Fruit fly (Drosophila melanogaster) S2 (cell line): ENCODE data around the gene Lsd-1.

Experiments used
- CG8478 ChIP-seq: fragments of >200 bp; optimal IDR thresholded peaks from 2 replicates; lab custom pipeline; 2018
- CTCF ChIP-seq, 2 experiments: fragments of >200 bp; optimal IDR thresholded peaks; 2 replicates each; lab custom pipeline; 2018

Lsd-1 gene

DNA sequence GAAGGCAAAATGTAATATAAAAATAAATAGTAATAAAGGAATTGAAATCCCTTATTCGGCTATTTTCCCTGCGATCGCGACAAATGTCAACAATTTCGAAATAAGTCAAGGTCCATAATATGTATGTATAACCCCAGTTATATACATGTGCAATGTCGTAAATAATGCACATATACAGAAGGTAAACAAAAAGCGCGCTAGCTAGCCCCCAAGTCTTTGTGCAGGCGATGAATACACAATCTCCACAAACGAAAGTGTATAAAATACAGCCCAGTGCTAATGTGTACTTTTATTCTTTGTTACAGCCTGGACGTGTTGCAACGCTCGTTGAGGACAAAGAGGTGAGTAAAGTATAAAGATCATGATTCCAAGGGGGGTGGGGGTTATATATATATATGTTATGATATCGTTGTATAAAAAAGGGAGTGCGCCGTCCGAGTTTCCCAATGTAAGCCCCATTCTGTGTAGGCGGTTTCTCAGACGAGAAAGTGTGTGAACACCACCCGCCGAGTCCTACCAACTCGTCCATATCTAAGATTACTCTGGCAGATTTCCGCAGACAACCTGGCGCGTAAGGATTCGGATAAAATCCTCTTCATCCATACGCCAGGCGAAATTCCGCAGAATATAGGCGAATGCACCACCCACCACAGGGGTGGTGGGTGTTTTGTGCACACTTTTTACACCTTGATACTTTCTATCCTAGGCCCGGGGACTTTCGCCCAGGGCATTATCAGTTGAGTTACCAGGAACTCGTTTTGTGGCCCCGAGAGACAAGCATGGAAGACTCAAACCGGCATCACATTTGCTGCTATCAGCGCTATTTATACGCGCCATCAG, 33.8 kb upstream of the Lsd-1 start:
- no peak for TF ChIP-seq CTCF (optimal IDR thresholded peaks at IDR 0.05; lab: Kevin White, UChicago)
- no peak for TF ChIP-seq CG8478 (lab: Kevin White, UChicago)

- TF ChIP-seq CG8478 (lab: Kevin White, UChicago): no peak
- no peak for TF ChIP-seq CTCF (optimal IDR thresholded peaks at IDR 0.05; lab: Kevin White, UChicago)
These were observed 33.2 kb upstream of the Lsd-1 start for dm6 chr3R:23730472-23730801.

dm6 chr3R:23732533-23732932, 31.1 kb upstream of the Lsd-1 start:
- TF ChIP-seq CG8478 (lab: Kevin White, UChicago) (no peak), CTCF (optimal IDR thresholded peaks at IDR 0.05; lab: Kevin White, UChicago) (no peak)

DNA sequence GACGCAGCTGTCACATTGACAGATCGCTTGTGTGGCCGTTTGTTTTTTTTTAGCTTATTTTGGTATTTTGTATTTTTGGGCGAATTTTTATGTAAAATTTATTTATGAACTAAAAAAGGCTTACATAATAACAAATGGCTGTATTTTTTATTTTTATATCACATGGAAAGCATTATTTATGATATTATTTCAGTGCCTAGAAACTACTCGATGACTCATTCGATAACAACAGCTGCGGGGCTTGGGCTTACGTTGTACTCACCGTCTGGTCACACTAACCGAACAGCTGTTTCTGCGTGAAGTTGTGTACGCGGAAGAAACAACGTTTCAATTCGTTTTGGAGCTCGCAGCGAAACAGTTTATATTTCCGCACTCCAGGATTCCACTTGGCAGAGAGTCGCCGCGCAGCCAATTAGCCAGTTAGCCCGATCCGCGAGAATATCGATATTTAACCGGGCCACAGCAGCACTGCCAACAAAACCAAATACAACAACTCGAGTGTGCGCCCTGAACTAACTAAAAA, 30.6 kb upstream of the Lsd-1 start, which contains the start of the genes Hmgcr and Rpn9:
Hmgcr (plus strand) TSS at position 335 of the 523 bp plus-strand sequence.
Rpn9 (minus strand) TSS at position 473 of the 523 bp plus-strand sequence.
- TF ChIP-seq CG8478 (lab: Kevin White, UChicago) (no peak), CTCF (optimal IDR thresholded peaks at IDR 0.05; lab: Kevin White, UChicago) (no peak)

DNA sequence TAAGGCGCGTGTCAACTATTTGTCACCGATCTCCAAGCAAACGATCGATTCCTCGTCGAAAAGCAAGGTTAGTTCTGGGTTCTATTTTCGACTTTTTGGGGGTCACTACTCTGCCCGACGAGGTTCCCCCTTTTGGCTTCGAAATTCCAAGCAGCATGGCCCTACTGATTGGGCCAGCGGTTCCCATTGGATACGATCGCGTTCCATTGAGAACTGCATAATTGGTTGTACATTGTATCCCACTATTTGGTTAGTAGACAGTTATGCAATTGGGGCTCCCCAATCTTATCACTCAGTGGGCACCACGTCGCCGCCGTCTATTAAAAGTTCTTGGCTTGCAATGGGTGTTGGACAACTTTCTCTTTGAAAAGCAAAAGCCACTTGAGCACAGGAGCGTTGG, 29.9 kb upstream of the Lsd-1 start:
- TF ChIP-seq CG8478 (lab: Kevin White, UChicago) (no peak), CTCF (optimal IDR thresholded peaks at IDR 0.05; lab: Kevin White, UChicago) (no peak)

DNA sequence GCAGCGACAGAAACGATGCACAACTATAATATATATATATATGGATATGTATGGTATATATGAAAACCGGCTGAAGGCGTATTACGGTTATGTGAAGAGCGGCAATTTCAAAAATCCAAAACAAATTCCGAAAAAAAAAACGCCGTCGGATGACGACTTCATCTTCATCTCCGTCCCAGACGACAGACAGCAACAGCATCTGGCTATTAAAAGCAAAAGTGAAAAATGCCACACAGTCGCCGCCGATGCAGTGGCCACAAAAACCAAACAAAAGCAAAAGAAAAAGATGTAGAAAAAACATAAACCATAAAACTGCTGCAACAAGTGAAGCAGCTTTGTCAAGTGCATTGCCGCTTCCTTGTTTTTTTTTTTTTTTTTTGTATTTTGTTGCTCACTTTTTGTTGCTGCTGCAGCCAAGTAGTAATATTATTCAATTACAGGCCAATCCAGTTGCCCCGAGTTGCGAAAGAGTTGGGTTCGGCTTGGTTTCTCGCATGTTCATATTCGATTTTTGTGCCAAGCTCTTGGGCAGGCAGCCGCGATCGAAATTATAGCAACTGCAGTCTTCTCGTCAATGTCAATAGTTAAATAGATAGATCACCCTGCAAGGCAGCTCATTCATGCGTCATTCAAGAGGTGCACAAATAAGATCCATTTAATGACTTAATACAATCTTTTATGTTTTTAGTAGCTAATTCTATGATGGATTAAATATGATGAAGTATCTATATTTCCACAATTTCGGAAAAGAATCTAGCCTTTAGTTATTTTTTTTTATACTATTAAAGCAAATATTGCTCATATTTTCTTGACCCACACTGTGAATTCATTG, 28.9 kb upstream of the Lsd-1 start:
- TF ChIP-seq CTCF (optimal IDR thresholded peaks at IDR 0.05; lab: Kevin White, UChicago) (no peak), CG8478 (lab: Kevin White, UChicago) (no peak)

DNA sequence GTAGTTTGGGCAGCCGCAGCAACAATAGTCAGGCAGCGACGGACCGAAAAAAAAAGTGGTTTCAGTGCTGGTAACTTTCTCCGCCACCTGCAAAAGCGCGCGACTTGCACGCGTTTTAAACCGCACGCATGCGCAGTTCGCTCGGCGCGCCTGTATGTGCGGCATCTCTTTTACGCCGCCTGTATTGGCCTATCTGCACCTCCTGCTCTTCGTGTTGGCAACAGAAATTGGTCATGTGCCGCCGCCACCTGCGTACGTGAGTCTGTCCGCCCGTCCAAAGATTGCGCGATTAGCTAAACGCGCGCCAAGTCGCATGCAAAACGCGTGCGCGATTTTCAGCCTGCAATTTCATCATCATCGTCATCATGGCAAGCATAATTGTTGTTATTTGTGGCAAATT, 28.0 kb upstream of the Lsd-1 start:
- TF ChIP-seq CG8478 (lab: Kevin White, UChicago) (no peak), CTCF (optimal IDR thresholded peaks at IDR 0.05; lab: Kevin White, UChicago) (no peak)

dm6 chr3R:23736365-23736764, 27.3 kb upstream of the Lsd-1 start:
- TF ChIP-seq CTCF (optimal IDR thresholded peaks at IDR 0.05; lab: Kevin White, UChicago): no peak
- no peak for TF ChIP-seq CG8478 (lab: Kevin White, UChicago)

- no peak for TF ChIP-seq CTCF (optimal IDR thresholded peaks at IDR 0.05; lab: Kevin White, UChicago)
- TF ChIP-seq CG8478 (lab: Kevin White, UChicago): no peak
These were observed 25.7 kb upstream of the Lsd-1 start for dm6 chr3R:23737676-23738574.

dm6 chr3R:23740968-23741367, 22.7 kb upstream of the Lsd-1 start:
- TF ChIP-seq CG8478 (lab: Kevin White, UChicago) (no peak), CTCF (optimal IDR thresholded peaks at IDR 0.05; lab: Kevin White, UChicago) (no peak)

- TF ChIP-seq CG8478 (lab: Kevin White, UChicago) (no peak), CTCF (optimal IDR thresholded peaks at IDR 0.05; lab: Kevin White, UChicago) (no peak)
These were observed 16.2 kb upstream of the Lsd-1 start for dm6 chr3R:23747446-23747845.

dm6 chr3R:23752728-23753127, 10.9 kb upstream of the Lsd-1 start, which contains the start of the genes RanBP3 and Rpt5:
RanBP3 (minus strand) TSS chr3R:23752834.
Rpt5 (plus strand) TSS chr3R:23752876.
- no peak for TF ChIP-seq CG8478 (lab: Kevin White, UChicago)
- peak in 1 of 2 experiments; percentile 4 for TF ChIP-seq CTCF (optimal IDR thresholded peaks at IDR 0.05; lab: Kevin White, UChicago)

- TF ChIP-seq CTCF (optimal IDR thresholded peaks at IDR 0.05; lab: Kevin White, UChicago): no peak
- TF ChIP-seq CG8478 (lab: Kevin White, UChicago): no peak
These were observed 5.6 kb upstream of the Lsd-1 start, which contains the start of the genes PTPMT1 and Hrd3 for dm6 chr3R:23757912-23758607. PTPMT1 (plus strand) TSS chr3R:23758339. Hrd3 (minus strand) TSS chr3R:23758557.
